Worm (Caenorhabditis elegans): ENCODE measurements around the gene Y37E11B.7.

Gene Y37E11B.7

ce11 chrIV:3611845-3612244 lies 11.9 kb upstream of the Y37E11B.7 start (continued):
- TF ChIP-seq ceh-88 (GFP tag; IDR thresholded peaks at IDR 0.05) = no peak
- TF ChIP-seq nhr-237 (tag; optimal IDR thresholded peaks at IDR 0.05) = no peak
- TF ChIP-seq nhr-84 (tag; optimal IDR thresholded peaks at IDR 0.05) = no peak
- TF ChIP-seq dsc-1 (tag; optimal IDR thresholded peaks at IDR 0.05) = no peak

ce11 chrIV:3610987-3611386 lies 11.0 kb upstream of the Y37E11B.7 start:
- TF ChIP-seq nhr-84 (tag; optimal IDR thresholded peaks at IDR 0.05) = no peak
- no peak for TF ChIP-seq tbx-2 (tag; optimal IDR thresholded peaks at IDR 0.05)
- TF ChIP-seq dpl-1 (GFP tag; optimal IDR thresholded peaks at IDR 0.05) = no peak
- TF ChIP-seq irx-1 (tag; optimal IDR thresholded peaks at IDR 0.05) = no peak
- TF ChIP-seq ama-1 (optimal IDR thresholded peaks at IDR 0.05) = no peak
- no peak for TF ChIP-seq aly-2 (tag; optimal IDR thresholded peaks at IDR 0.05)
- no peak for TF ChIP-seq sptf-1 (tag; optimal IDR thresholded peaks at IDR 0.05)
- TF ChIP-seq lin-15B (tag; optimal IDR thresholded peaks at IDR 0.05) = no peak
- no peak for TF ChIP-seq grh-1 (GFP tag; IDR thresholded peaks at IDR 0.05)
- TF ChIP-seq swsn-7 (tag; optimal IDR thresholded peaks at IDR 0.05) = no peak

- TF ChIP-seq grh-1 (GFP tag; IDR thresholded peaks at IDR 0.05) (no peak), elt-2 (tag; optimal IDR thresholded peaks at IDR 0.05) (no peak), fkh-10 (GFP tag; optimal IDR thresholded peaks at IDR 0.05) (no peak), nhr-237 (tag; optimal IDR thresholded peaks at IDR 0.05) (no peak), vab-15 (tag; optimal IDR thresholded peaks at IDR 0.05) (no peak), nhr-19 (GFP tag; conservative IDR thresholded peaks at IDR 0.05) (no peak), swsn-7 (tag; optimal IDR thresholded peaks at IDR 0.05) (no peak), fos-1 (tag; optimal IDR thresholded peaks at IDR 0.05) (no peak), lir-3 (tag; optimal IDR thresholded peaks at IDR 0.05; ENCODE audit: poor library complexity) (no peak), nhr-47 (tag; optimal IDR thresholded peaks at IDR 0.05) (no peak), lsy-2 (tag; optimal IDR thresholded peaks at IDR 0.05) (no peak), snpc-4 (tag; optimal IDR thresholded peaks at IDR 0.05) (no peak), zip-4 (GFP tag; optimal IDR thresholded peaks at IDR 0.05) (no peak), egl-13 (tag; optimal IDR thresholded peaks at IDR 0.05) (no peak), unc-98 (GFP tag; IDR thresholded peaks at IDR 0.05) (no peak), mef-2 (tag; optimal IDR thresholded peaks at IDR 0.05) (no peak), mep-1 (tag; optimal IDR thresholded peaks at IDR 0.05) (no peak), ama-1 (optimal IDR thresholded peaks at IDR 0.05) (no peak)
Measured at ce11 chrIV:3608547-3609222, 8.7 kb upstream of the Y37E11B.7 start.

ce11 chrIV:3606285-3606834 lies 6.4 kb upstream of the Y37E11B.7 start, which contains the start of the genes Y37E11B.10 and kgb-2:
Gene Y37E11B.10 (minus strand): TSS chrIV:3606466.
Gene kgb-2 (plus strand): TSS chrIV:3606784.
- TF ChIP-seq snu-23 (GFP tag; optimal IDR thresholded peaks at IDR 0.05) (no peak), egl-27 (tag; optimal IDR thresholded peaks at IDR 0.05) (no peak), nhr-71 (tag; optimal IDR thresholded peaks at IDR 0.05) (no peak), grh-1 (GFP tag; IDR thresholded peaks at IDR 0.05) (no peak), pqm-1 (tag; optimal IDR thresholded peaks at IDR 0.05) (no peak), jun-1 (tag; optimal IDR thresholded peaks at IDR 0.05) (no peak), ama-1 (optimal IDR thresholded peaks at IDR 0.05) (no peak), mab-9 (GFP tag; IDR thresholded peaks at IDR 0.05) (no peak), nhr-237 (tag; optimal IDR thresholded peaks at IDR 0.05) (no peak), lin-13 (GFP tag; optimal IDR thresholded peaks at IDR 0.05) (no peak), dsc-1 (tag; optimal IDR thresholded peaks at IDR 0.05) (no peak)

- TF ChIP-seq sox-4 (tag; optimal IDR thresholded peaks at IDR 0.05) (no peak), efl-3 (GFP tag; optimal IDR thresholded peaks at IDR 0.05) (no peak), efl-1 (optimal IDR thresholded peaks at IDR 0.05) (no peak), efl-1 (GFP tag; optimal IDR thresholded peaks at IDR 0.05 in 1 of 2) (peak in 1 of 2 experiments; percentile 69)
Measured at ce11 chrIV:3604104-3604503, 4.1 kb upstream of the Y37E11B.7 start.

Measured in whole organism, L1 larva.